Worm (Caenorhabditis elegans) whole organism, midembryonic: ENCODE measurements around the gene Y37E11B.10.

Source experiments
- T22C8.4 ChIP-seq: fragments of 200-800 bp; sonication (Bioruptor generic); IDR thresholded peaks from 2 replicates; pipeline ENCODE4 v1.3.6; 2022; ENCODE audit warnings: missing genetic modification characterization, missing compliant biosample characterization
- cog-1 ChIP-seq: sonication (generic microtip); optimal IDR thresholded peaks from 2 replicates; lab custom pipeline; 2016; ENCODE audit warnings: missing genetic modification characterization, missing compliant biosample characterization
- flt-1 ChIP-seq: fragments of 200-800 bp; sonication (Bioruptor generic); IDR thresholded peaks from 2 replicates; pipeline ENCODE4 v1.3.6; 2022; ENCODE audit warnings: missing genetic modification characterization, missing compliant biosample characterization
- klf-2 ChIP-seq: fragments of 200-800 bp; sonication (Bioruptor generic); conservative IDR thresholded peaks from 2 replicates; pipeline ENCODE4 v1.3.6; 2022; ENCODE audit warnings: missing genetic modification reagents, missing genetic modification characterization, missing compliant biosample characterization
- med-1 ChIP-seq: sonication (generic microtip); optimal IDR thresholded peaks from 2 replicates; lab custom pipeline; 2017; ENCODE audit warnings: missing genetic modification characterization, mild to moderate bottlenecking, missing compliant biosample characterization, antibody characterized with exemption, missing genetic modification reagents; ENCODE audit not compliant: insufficient read depth
- ref-1 ChIP-seq: fragments of 200-800 bp; sonication (Bioruptor generic); conservative IDR thresholded peaks from 2 replicates; pipeline ENCODE4 v1.3.6; 2022; ENCODE audit warnings: missing genetic modification reagents, missing genetic modification characterization, missing compliant biosample characterization
- tab-1 ChIP-seq: fragments of 200-800 bp; sonication (Bioruptor generic); IDR thresholded peaks from 2 replicates; pipeline ENCODE4 v1.3.6; 2022; ENCODE audit warnings: missing genetic modification characterization, missing compliant biosample characterization
- ztf-23 ChIP-seq: fragments of 200-800 bp; sonication (Bioruptor generic); IDR thresholded peaks from 2 replicates; pipeline ENCODE4 v1.3.6; 2022; ENCODE audit warnings: missing genetic modification reagents, missing genetic modification characterization, missing compliant biosample characterization
- ztf-29 ChIP-seq: fragments of 200-800 bp; sonication (Bioruptor generic); IDR thresholded peaks from 2 replicates; pipeline ENCODE4 v1.3.6; 2022; ENCODE audit warnings: missing genetic modification reagents, missing genetic modification characterization, missing compliant biosample characterization

ce11 chrIV:3568608-3569007 lies 37.7 kb downstream of the Y37E11B.10 start, which contains the start of gene otpl-1:
- TF ChIP-seq cog-1 (tag; lab: Kevin White, UChicago), result no peak
- no peak for TF ChIP-seq flt-1 (GFP tag; lab: Robert Waterston, UW)
- TF ChIP-seq med-1 (GFP tag; lab: Kevin White, UChicago), result no peak
- no peak for TF ChIP-seq ztf-29 (GFP tag; lab: Robert Waterston, UW)
- no peak for TF ChIP-seq klf-2 (GFP tag; lab: Robert Waterston, UW)
- no peak for TF ChIP-seq tab-1 (GFP tag; lab: Robert Waterston, UW)
- no peak for TF ChIP-seq T22C8.4 (GFP tag; lab: Robert Waterston, UW)
- TF ChIP-seq ref-1 (GFP tag; lab: Robert Waterston, UW), result no peak
- no peak for TF ChIP-seq ztf-23
